Worm (Caenorhabditis elegans) whole organism, late embryonic: Measurements from ENCODE around the gene F46C8.3.
A peak's percentile ranks its signal among the peaks of the same experiment; 100 is the strongest.

Source experiments
- C08G9.2 ChIP-seq: sonication (generic microtip); optimal IDR thresholded peaks from 2 replicates; lab custom pipeline; 2016; ENCODE audit warnings: mild to moderate bottlenecking, missing genetic modification characterization, moderate library complexity, missing compliant biosample characterization
- F13H6.1 ChIP-seq: sonication (generic microtip); optimal IDR thresholded peaks from 2 replicates; lab custom pipeline; 2016; ENCODE audit warnings: missing genetic modification characterization, missing compliant biosample characterization
- T23F11.4 ChIP-seq: fragments of 200-800 bp; sonication (Bioruptor generic); optimal IDR thresholded peaks from 2 replicates; lab custom pipeline; 2018; ENCODE audit warnings: mild to moderate bottlenecking, missing genetic modification characterization, missing compliant biosample characterization
- ceh-14 ChIP-seq: sonication (generic microtip); optimal IDR thresholded peaks from 2 replicates; lab custom pipeline; 2016; ENCODE audit warnings: missing genotype, missing genetic modification characterization, missing compliant biosample characterization
- ceh-22 ChIP-seq: sonication (generic microtip); optimal IDR thresholded peaks from 2 replicates; lab custom pipeline; 2017; ENCODE audit warnings: missing biosample characterization, missing genetic modification characterization
- ceh-31 ChIP-seq: sonication (generic microtip); optimal IDR thresholded peaks from 2 replicates; lab custom pipeline; 2016; ENCODE audit warnings: missing genetic modification characterization, missing compliant biosample characterization
- ceh-9 ChIP-seq: sonication (generic microtip); optimal IDR thresholded peaks from 2 replicates; lab custom pipeline; 2016; ENCODE audit warnings: mild to moderate bottlenecking, missing genetic modification characterization, inconsistent platforms, missing compliant biosample characterization
- dmd-4 ChIP-seq: sonication (generic microtip); optimal IDR thresholded peaks from 2 replicates; lab custom pipeline; 2016; ENCODE audit warnings: borderline replicate concordance, missing genetic modification characterization, missing compliant biosample characterization
- elt-2 ChIP-seq: sonication (generic microtip); optimal IDR thresholded peaks from 2 replicates; lab custom pipeline; 2016; ENCODE audit warnings: missing genetic modification reagents, missing genetic modification characterization, missing compliant biosample characterization
- fax-1 ChIP-seq: sonication (generic microtip); optimal IDR thresholded peaks from 2 replicates; lab custom pipeline; 2016; ENCODE audit warnings: missing genotype, missing genetic modification characterization, missing compliant biosample characterization
- fkh-10 ChIP-seq: fragments of 150-350 bp; optimal IDR thresholded peaks from 2 replicates; lab custom pipeline; 2014; ENCODE audit warnings: missing biosample characterization, missing genetic modification reagents, missing genetic modification characterization
- fkh-6 ChIP-seq: sonication (generic microtip); optimal IDR thresholded peaks from 2 replicates; lab custom pipeline; 2016; ENCODE audit warnings: missing genetic modification characterization, missing compliant biosample characterization
- gmeb-2 ChIP-seq: sonication (generic microtip); optimal IDR thresholded peaks from 2 replicates; lab custom pipeline; 2016; ENCODE audit warnings: missing genetic modification characterization, inconsistent platforms, missing compliant biosample characterization
- hlh-15 ChIP-seq: sonication (generic microtip); optimal IDR thresholded peaks from 2 replicates; lab custom pipeline; 2016; ENCODE audit warnings: missing genetic modification characterization, missing compliant biosample characterization
- hlh-6 ChIP-seq: sonication (generic microtip); optimal IDR thresholded peaks from 2 replicates; lab custom pipeline; 2016; ENCODE audit warnings: missing genotype, missing genetic modification characterization, missing compliant biosample characterization
- hlh-8 ChIP-seq: sonication (generic microtip); optimal IDR thresholded peaks from 2 replicates; lab custom pipeline; 2016; ENCODE audit warnings: missing genotype, missing genetic modification characterization, missing compliant biosample characterization
- lim-6 ChIP-seq: sonication (generic microtip); optimal IDR thresholded peaks from 2 replicates; lab custom pipeline; 2016; ENCODE audit warnings: missing genetic modification characterization, missing compliant biosample characterization
- nhr-232 ChIP-seq: sonication (generic microtip); optimal IDR thresholded peaks from 2 replicates; lab custom pipeline; 2016; ENCODE audit warnings: missing genetic modification characterization, missing compliant biosample characterization
- pat-9 ChIP-seq: fragments of 200-800 bp; sonication (Bioruptor generic); optimal IDR thresholded peaks from 2 replicates; lab custom pipeline; 2018; ENCODE audit warnings: mild to moderate bottlenecking, missing genetic modification characterization, moderate library complexity, missing compliant biosample characterization
- pax-1 ChIP-seq: fragments of 150-350 bp; optimal IDR thresholded peaks from 2 replicates; lab custom pipeline; 2014; ENCODE audit warnings: missing biosample characterization, missing genetic modification characterization
- pha-2 ChIP-seq: sonication (generic microtip); optimal IDR thresholded peaks from 2 replicates; lab custom pipeline; 2017; ENCODE audit warnings: mild to moderate bottlenecking, missing genetic modification characterization, missing compliant biosample characterization
- pha-4 ChIP-seq: fragments of 150-350 bp; optimal IDR thresholded peaks from 2 replicates; lab custom pipeline; 2018; ENCODE audit warnings: missing biosample characterization, missing genetic modification reagents, missing genetic modification characterization
- pqm-1 ChIP-seq: sonication (generic microtip); optimal IDR thresholded peaks from 2 replicates; lab custom pipeline; 2016; ENCODE audit warnings: missing genetic modification characterization, missing compliant biosample characterization
- ref-2 ChIP-seq: sonication (generic microtip); optimal IDR thresholded peaks from 2 replicates; lab custom pipeline; 2016; ENCODE audit warnings: missing genetic modification characterization, missing compliant biosample characterization
- sox-2 ChIP-seq: fragments of 200-800 bp; sonication (Bioruptor generic); IDR thresholded peaks from 2 replicates; pipeline ENCODE4 v1.3.6; 2022; ENCODE audit warnings: missing genetic modification reagents, missing genetic modification characterization, missing compliant biosample characterization
- sox-4 ChIP-seq: sonication (generic microtip); optimal IDR thresholded peaks from 2 replicates; lab custom pipeline; 2017; ENCODE audit warnings: mild to moderate bottlenecking, missing genetic modification characterization, inconsistent platforms, missing compliant biosample characterization
- tbx-2 ChIP-seq: sonication (generic microtip); optimal IDR thresholded peaks from 2 replicates; lab custom pipeline; 2016; ENCODE audit warnings: missing genetic modification characterization, missing compliant biosample characterization
- tbx-7 ChIP-seq: sonication (generic microtip); optimal IDR thresholded peaks from 2 replicates; lab custom pipeline; 2016; ENCODE audit warnings: missing genotype, missing genetic modification characterization, missing compliant biosample characterization
- unc-3 ChIP-seq, 2 experiments: fragments of 200-800 bp in 1 of 2; sonication (Bioruptor generic) in 1 of 2; sonication (generic microtip) in 1 of 2; conservative IDR thresholded peaks in 1 of 2; optimal IDR thresholded peaks in 1 of 2; 2 replicates each; pipeline versions ENCODE4 v1.3.6 to Lab custom; 2016 to 2022; ENCODE audit warnings: missing compliant biosample characterization in 2 of 2, missing genetic modification characterization in 2 of 2, missing genetic modification reagents in 1 of 2
- unc-42 ChIP-seq: sonication (generic microtip); optimal IDR thresholded peaks from 2 replicates; lab custom pipeline; 2016; ENCODE audit warnings: missing genotype, missing genetic modification characterization, missing compliant biosample characterization
- unc-55 ChIP-seq: sonication (generic microtip); optimal IDR thresholded peaks from 2 replicates; lab custom pipeline; 2017; ENCODE audit warnings: missing biosample characterization, missing genetic modification reagents, missing genetic modification characterization

F46C8.3 gene

ce11 chrX:7553331-7553730 lies 28.0 kb downstream of the F46C8.3 start:
- TF ChIP-seq pha-4 (tag; lab: Kevin White, UChicago): no peak
- TF ChIP-seq pqm-1 (tag; lab: Kevin White, UChicago): no peak
- no peak for TF ChIP-seq F13H6.1 (tag; lab: Kevin White, UChicago)
- no peak for TF ChIP-seq hlh-8 (tag; lab: Kevin White, UChicago)
- no peak for TF ChIP-seq T23F11.4 (GFP tag; lab: Kevin White, UChicago)
- TF ChIP-seq unc-3 (GFP tag; conservative IDR thresholded peaks at IDR 0.05; lab: Robert Waterston, UW): no peak
- TF ChIP-seq unc-3 (tag; optimal IDR thresholded peaks at IDR 0.05; lab: Kevin White, UChicago): no peak
- TF ChIP-seq tbx-7 (tag; lab: Kevin White, UChicago): no peak
- no peak for TF ChIP-seq lim-6 (tag; lab: Kevin White, UChicago)
- TF ChIP-seq hlh-15 (tag; lab: Kevin White, UChicago): no peak
- no peak for TF ChIP-seq fkh-10 (GFP tag; lab: Kevin White, UChicago)
- TF ChIP-seq fkh-6 (tag; lab: Kevin White, UChicago): no peak
- no peak for TF ChIP-seq C08G9.2 (tag; lab: Kevin White, UChicago)
- no peak for TF ChIP-seq ceh-22
- TF ChIP-seq tbx-2 (tag; lab: Kevin White, UChicago): no peak
- no peak for TF ChIP-seq dmd-4
- no peak for TF ChIP-seq pax-1 (tag; lab: Kevin White, UChicago)

ce11 chrX:7554326-7554725 lies 29.0 kb downstream of the F46C8.3 start, which contains the start of gene F46C8.8:
Gene F46C8.8, minus strand, starts transcription at chrX:7554426.
- TF ChIP-seq elt-2 (tag; lab: Kevin White, UChicago) (no peak), fax-1 (tag; lab: Kevin White, UChicago) (no peak), pax-1 (tag; lab: Kevin White, UChicago) (no peak), pat-9 (tag; lab: Kevin White, UChicago) (no peak), C08G9.2 (tag; lab: Kevin White, UChicago) (no peak), sox-4 (tag; lab: Kevin White, UChicago) (no peak), ceh-14 (no peak), dmd-4 (no peak), pha-2 (tag; lab: Kevin White, UChicago) (no peak)

ce11 chrX:7558928-7559455 lies 33.6 kb downstream of the F46C8.3 start, which contains the start of the genes PDB1.1 and F08C6.5:
Gene PDB1.1, minus strand, starts transcription at chrX:7559085.
Gene F08C6.5, plus strand, starts transcription at chrX:7559405.
- TF ChIP-seq gmeb-2 (tag; lab: Kevin White, UChicago) (no peak), fkh-10 (GFP tag; lab: Kevin White, UChicago) (no peak), unc-3 (GFP tag; conservative IDR thresholded peaks at IDR 0.05; lab: Robert Waterston, UW) (no peak), unc-3 (tag; optimal IDR thresholded peaks at IDR 0.05; lab: Kevin White, UChicago) (no peak), hlh-8 (tag; lab: Kevin White, UChicago) (no peak), elt-2 (tag; lab: Kevin White, UChicago) (peak; percentile 33), unc-55 (GFP tag; lab: Kevin White, UChicago) (no peak)
- TF ChIP-seq, all 69 proteins: peak for 1

- no peak for TF ChIP-seq ceh-9 (tag; lab: Kevin White, UChicago)
- no peak for TF ChIP-seq gmeb-2 (tag; lab: Kevin White, UChicago)
- TF ChIP-seq, all 69 proteins: peak for 0
Measured at ce11 chrX:7561972-7562371, 36.6 kb downstream of the F46C8.3 start.

ce11 chrX:7562625-7563024 lies 37.3 kb downstream of the F46C8.3 start, which contains the start of gene sto-1:
Gene sto-1, plus strand, starts transcription at chrX:7562824.
- peak; percentile 37 for TF ChIP-seq fkh-6 (tag; lab: Kevin White, UChicago)
- no peak for TF ChIP-seq sox-2
- no peak for TF ChIP-seq unc-42 (tag; lab: Kevin White, UChicago)
- TF ChIP-seq C08G9.2 (tag; lab: Kevin White, UChicago): peak; percentile 46
- TF ChIP-seq hlh-6: peak; percentile 59
- peak; percentile 12 for TF ChIP-seq tbx-2 (tag; lab: Kevin White, UChicago)
- peak; percentile 4 for TF ChIP-seq ceh-31 (tag; lab: Kevin White, UChicago)
- TF ChIP-seq nhr-232 (tag; lab: Kevin White, UChicago): peak; percentile 5
- peak; percentile 38 for TF ChIP-seq ref-2 (tag; lab: Kevin White, UChicago)
